1 fruit fly cellular context compared by ENCODE assay signal in genomic region chrX:3158620-3159019, dm6.
TF ChIP-seq lines count a peak whose summit lies in the region.

No protein-coding gene starts in this region.

TF ChIP-seq in whole organism, prepupa, 60 proteins besides CTCF, POLR2A, EP300 and RAD21 (continued from another document):
- no peak for TF ChIP-seq dac (GFP tag; optimal IDR thresholded peaks at IDR 0.05; lab: Kevin White, UChicago)
- TF ChIP-seq Eip93F (GFP tag; optimal IDR thresholded peaks at IDR 0.05; lab: Kevin White, UChicago) = no peak
